Fruit fly (Drosophila melanogaster) whole organism, prepupa: ENCODE measurements around the gene Obp8a.

Source experiments
- CG10631 ChIP-seq: fragments of 200-800 bp; sonication (Bioruptor generic); optimal IDR thresholded peaks from 2 replicates; lab custom pipeline; 2016; ENCODE audit warnings: missing biosample characterization, missing genetic modification characterization
- CG10669 ChIP-seq: fragments of 200-800 bp; sonication (Bioruptor generic); optimal IDR thresholded peaks from 3 replicates; lab custom pipeline; 2018; ENCODE audit warnings: missing biosample characterization, mild to moderate bottlenecking, missing genetic modification characterization, moderate library complexity
- CG11294 ChIP-seq: fragments of 200-800 bp; sonication (Bioruptor generic); IDR thresholded peaks from 2 replicates; pipeline ENCODE4 v1.3.6; 2022; ENCODE audit warnings: missing biosample characterization, missing genetic modification characterization
- CG11902 ChIP-seq: fragments of 200-800 bp; sonication (Bioruptor generic); optimal IDR thresholded peaks from 3 replicates; lab custom pipeline; 2016; ENCODE audit warnings: missing biosample characterization, missing genetic modification characterization
- CG15336 ChIP-seq: fragments of 200-800 bp; sonication (Bioruptor generic); IDR thresholded peaks from 2 replicates; pipeline ENCODE4 v1.3.6; 2022; ENCODE audit warnings: missing biosample characterization, missing genetic modification characterization
- CG1621 ChIP-seq: fragments of 200-800 bp; sonication (Bioruptor generic); optimal IDR thresholded peaks from 3 replicates; lab custom pipeline; 2018; ENCODE audit warnings: missing biosample characterization, mild to moderate bottlenecking, missing genetic modification characterization
- CG32006 ChIP-seq: fragments of 200-800 bp; sonication (Bioruptor generic); optimal IDR thresholded peaks from 3 replicates; lab custom pipeline; 2017; ENCODE audit warnings: missing biosample characterization, mild to moderate bottlenecking, missing genetic modification characterization
- CG3919 ChIP-seq: fragments of 200-800 bp; sonication (Bioruptor generic); optimal IDR thresholded peaks from 3 replicates; lab custom pipeline; 2016; ENCODE audit warnings: missing biosample characterization, missing genetic modification characterization
- CG4318 ChIP-seq: fragments of 200-800 bp; sonication (Bioruptor generic); optimal IDR thresholded peaks from 3 replicates; lab custom pipeline; 2017; ENCODE audit warnings: missing biosample characterization, mild to moderate bottlenecking, missing genetic modification characterization
- CG6163 ChIP-seq: fragments of 200-800 bp; sonication (Bioruptor generic); IDR thresholded peaks from 3 replicates; pipeline ENCODE4 v1.3.6; 2022; ENCODE audit warnings: missing biosample characterization, missing genetic modification characterization
- CG6276 ChIP-seq: fragments of 200-800 bp; sonication (Bioruptor generic); optimal IDR thresholded peaks from 2 replicates; lab custom pipeline; 2017; ENCODE audit warnings: missing biosample characterization, mild to moderate bottlenecking, missing genetic modification characterization
- CG6808 ChIP-seq: fragments of 200-800 bp; sonication (Bioruptor generic); optimal IDR thresholded peaks from 3 replicates; lab custom pipeline; 2017; ENCODE audit warnings: missing biosample characterization, missing genetic modification characterization, mild to moderate bottlenecking, moderate library complexity, missing genetic modification reagents
- CG6854 ChIP-seq: fragments of 200-800 bp; sonication (Bioruptor generic); optimal IDR thresholded peaks from 2 replicates; lab custom pipeline; 2017; ENCODE audit warnings: missing biosample characterization, mild to moderate bottlenecking, missing genetic modification characterization
- CG7368 ChIP-seq: fragments of 200-800 bp; sonication (Bioruptor generic); optimal IDR thresholded peaks from 3 replicates; lab custom pipeline; 2016; ENCODE audit warnings: missing biosample characterization, missing genetic modification characterization
- CG8119 ChIP-seq: fragments of 200-800 bp; sonication (Bioruptor generic); IDR thresholded peaks from 3 replicates; pipeline ENCODE4 v1.3.6; 2022; ENCODE audit warnings: missing biosample characterization, missing genetic modification characterization
- CG8319 ChIP-seq: fragments of 200-800 bp; sonication (Bioruptor generic); optimal IDR thresholded peaks from 3 replicates; lab custom pipeline; 2016; ENCODE audit warnings: missing biosample characterization, missing genetic modification characterization
- Eip75B ChIP-seq: fragments of 200-800 bp; sonication (Bioruptor generic); optimal IDR thresholded peaks from 3 replicates; lab custom pipeline; 2016; ENCODE audit warnings: missing biosample characterization, missing genetic modification characterization
- Eip78C ChIP-seq: fragments of 200-800 bp; sonication (Bioruptor generic); peaks from one replicate; lab custom pipeline; 2016; ENCODE audit warnings: missing biosample characterization, missing genetic modification characterization
- Eip93F ChIP-seq: fragments of 200-800 bp; sonication (Bioruptor generic); optimal IDR thresholded peaks from 2 replicates; lab custom pipeline; 2016; ENCODE audit warnings: missing biosample characterization, mild to moderate bottlenecking, missing genetic modification characterization
- Gug ChIP-seq: fragments of 200-800 bp; sonication (Bioruptor generic); IDR thresholded peaks from 2 replicates; pipeline ENCODE4 v1.3.6; 2022; ENCODE audit warnings: missing biosample characterization, missing genetic modification characterization
- Hr38 ChIP-seq: sonication (Bioruptor generic); optimal IDR thresholded peaks from 2 replicates; lab custom pipeline; 2016; ENCODE audit warnings: missing biosample characterization, missing genetic modification characterization
- Hr39 ChIP-seq: fragments of 200-800 bp; sonication (Bioruptor generic); optimal IDR thresholded peaks from 2 replicates; lab custom pipeline; 2016; ENCODE audit warnings: missing biosample characterization, missing genetic modification characterization
- Lpt ChIP-seq: fragments of 200-800 bp; sonication (Bioruptor generic); optimal IDR thresholded peaks from 3 replicates; lab custom pipeline; 2016; ENCODE audit warnings: missing biosample characterization, missing genetic modification characterization
- Met ChIP-seq: fragments of 200-800 bp; sonication (Bioruptor generic); optimal IDR thresholded peaks from 3 replicates; lab custom pipeline; 2016; ENCODE audit warnings: missing biosample characterization, missing genetic modification characterization
- OdsH ChIP-seq: fragments of 200-800 bp; sonication (Bioruptor generic); optimal IDR thresholded peaks from 3 replicates; lab custom pipeline; 2016; ENCODE audit warnings: missing biosample characterization, missing genetic modification characterization
- Smox ChIP-seq: fragments of 200-800 bp; sonication (Bioruptor generic); optimal IDR thresholded peaks from 3 replicates; lab custom pipeline; 2016; ENCODE audit warnings: missing biosample characterization, missing genetic modification characterization
- Sox14 ChIP-seq: fragments of 200-800 bp; sonication (Bioruptor generic); optimal IDR thresholded peaks from 3 replicates; lab custom pipeline; 2016; ENCODE audit warnings: missing biosample characterization, missing genetic modification characterization
- Sox15 ChIP-seq: fragments of 200-800 bp; sonication (Bioruptor generic); optimal IDR thresholded peaks from 3 replicates; lab custom pipeline; 2016; ENCODE audit warnings: missing biosample characterization, missing genetic modification characterization
- achi ChIP-seq: fragments of 200-800 bp; sonication (Bioruptor generic); optimal IDR thresholded peaks from 3 replicates; lab custom pipeline; 2016; ENCODE audit warnings: missing biosample characterization, missing genetic modification characterization
- acj6 ChIP-seq: fragments of 200-800 bp; sonication (Bioruptor generic); optimal IDR thresholded peaks from 3 replicates; lab custom pipeline; 2016; ENCODE audit warnings: missing biosample characterization, missing genetic modification characterization
- dac ChIP-seq: fragments of 200-800 bp; sonication (Bioruptor generic); optimal IDR thresholded peaks from 2 replicates; lab custom pipeline; 2017; ENCODE audit warnings: missing biosample characterization, mild to moderate bottlenecking, missing genetic modification characterization
- dsx ChIP-seq: fragments of 200-800 bp; optimal IDR thresholded peaks from 3 replicates; lab custom pipeline; 2019; ENCODE audit warnings: missing biosample characterization, mild to moderate bottlenecking, missing genetic modification characterization, moderate library complexity; ENCODE audit not compliant: poor library complexity, severe bottlenecking
- eg ChIP-seq: fragments of 200-800 bp; sonication (Bioruptor generic); IDR thresholded peaks from 3 replicates; pipeline ENCODE4 v1.3.6; 2022; ENCODE audit warnings: missing biosample characterization, missing genetic modification characterization
- fkh ChIP-seq: fragments of 200-800 bp; sonication (Bioruptor generic); optimal IDR thresholded peaks from 3 replicates; lab custom pipeline; 2017; ENCODE audit warnings: missing biosample characterization, mild to moderate bottlenecking, missing genetic modification characterization, moderate library complexity
- lz ChIP-seq: fragments of 200-800 bp; sonication (Bioruptor generic); optimal IDR thresholded peaks from 3 replicates; lab custom pipeline; 2016; ENCODE audit warnings: missing biosample characterization, missing genetic modification characterization
- net ChIP-seq: fragments of 200-800 bp; sonication (Bioruptor generic); optimal IDR thresholded peaks from 3 replicates; lab custom pipeline; 2016; ENCODE audit warnings: missing biosample characterization, missing genetic modification characterization
- pdm3 ChIP-seq: fragments of 200-800 bp; sonication (Bioruptor generic); optimal IDR thresholded peaks from 3 replicates; lab custom pipeline; 2016; ENCODE audit warnings: missing biosample characterization, missing genetic modification characterization
- salr ChIP-seq, 2 experiments: fragments of 200-800 bp; sonication (Bioruptor generic); optimal IDR thresholded peaks; 3 replicates each; lab custom pipeline; 2016 to 2018; ENCODE audit warnings: missing biosample characterization in 2 of 2, missing genetic modification characterization in 2 of 2, mild to moderate bottlenecking in 1 of 2
- ss ChIP-seq, 2 experiments: fragments of 200-800 bp; sonication (Bioruptor generic); optimal IDR thresholded peaks; 2 replicates in 1 of 2; 3 replicates in 1 of 2; lab custom pipeline; 2017 to 2018; ENCODE audit warnings: mild to moderate bottlenecking in 2 of 2, missing biosample characterization in 2 of 2, missing genetic modification characterization in 2 of 2, moderate library complexity in 1 of 2
- svp ChIP-seq: fragments of 200-800 bp; sonication (Bioruptor generic); peaks from one replicate; lab custom pipeline; 2016; ENCODE audit warnings: missing biosample characterization, missing genetic modification characterization

The Obp8a gene

dm6 chrX:9243417-9243884 lies 28.8 kb downstream of the Obp8a start, which contains the start of the genes mxc and Larp7 (continued):
- no peak for TF ChIP-seq CG7368 (GFP tag; lab: Kevin White, UChicago)
- TF ChIP-seq CG32006: no peak
- no peak for TF ChIP-seq Eip93F (GFP tag; lab: Kevin White, UChicago)
- TF ChIP-seq net: no peak
- no peak for TF ChIP-seq dsx (GFP tag; lab: Kevin White, UChicago)
- no peak for TF ChIP-seq dac (GFP tag; lab: Kevin White, UChicago)
- TF ChIP-seq Smox (GFP tag; lab: Kevin White, UChicago): no peak
- TF ChIP-seq CG15336 (GFP tag; lab: Robert Waterston, UW): 0 out of 2 replicates have a peak, but pooled peaks have one; percentile 33
- TF ChIP-seq eg (GFP tag; lab: Robert Waterston, UW): no peak
- TF ChIP-seq acj6 (GFP tag; lab: Kevin White, UChicago): no peak
- TF ChIP-seq OdsH (GFP tag; lab: Kevin White, UChicago): no peak
- no peak for TF ChIP-seq CG8319 (GFP tag; lab: Kevin White, UChicago)
- TF ChIP-seq achi (GFP tag; lab: Kevin White, UChicago): no peak
- TF ChIP-seq Met (GFP tag; lab: Kevin White, UChicago): no peak
- TF ChIP-seq Hr39 (GFP tag; lab: Kevin White, UChicago): peak; percentile 77
- TF ChIP-seq Lpt: no peak
- 0 out of 2 replicates have a peak, but pooled peaks have one; percentile 35 for TF ChIP-seq CG11294 (GFP tag; lab: Robert Waterston, UW)
- TF ChIP-seq lz: peak; percentile 85
- no peak for TF ChIP-seq CG6854
- no peak for TF ChIP-seq CG6808 (GFP tag; lab: Kevin White, UChicago)
- TF ChIP-seq CG10669 (GFP tag; lab: Kevin White, UChicago): no peak
- no peak for TF ChIP-seq CG1621 (tag; lab: Kevin White, UChicago)
- TF ChIP-seq CG4318 (GFP tag; lab: Kevin White, UChicago): no peak
- TF ChIP-seq pdm3 (GFP tag; lab: Kevin White, UChicago): no peak
- peak; percentile 40 for TF ChIP-seq Sox15 (GFP tag; lab: Kevin White, UChicago)
- TF ChIP-seq CG6163 (GFP tag; lab: Robert Waterston, UW): no peak
- TF ChIP-seq CG8119: no peak
- TF ChIP-seq salr (GFP tag; optimal IDR thresholded peaks at IDR 0.05; lab: Kevin White, UChicago): no peak
- TF ChIP-seq CG11902 (GFP tag; lab: Kevin White, UChicago): peak; percentile 45
- TF ChIP-seq fkh: no peak
- TF ChIP-seq Gug (GFP tag; lab: Robert Waterston, UW): peak; percentile 40
- TF ChIP-seq Eip75B: no peak
- no peak for TF ChIP-seq ss (GFP tag; optimal IDR thresholded peaks at IDR 0.05; lab: Kevin White, UChicago)

- TF ChIP-seq Hr38: no peak
- TF ChIP-seq Eip78C (GFP tag; lab: Kevin White, UChicago): peak; percentile 59
- no peak for TF ChIP-seq CG10631 (GFP tag; lab: Kevin White, UChicago)
- no peak for TF ChIP-seq CG3919 (GFP tag; lab: Kevin White, UChicago)
- TF ChIP-seq CG6276: no peak
- TF ChIP-seq Sox14 (GFP tag; lab: Kevin White, UChicago): peak; percentile 7
- peak; percentile 11 for TF ChIP-seq svp (GFP tag; lab: Kevin White, UChicago)
These were observed 32.6 kb downstream of the Obp8a start, which contains the start of the genes amx and Dsor1 for dm6 chrX:9247171-9247783. Gene amx, minus strand, starts transcription at chrX:9247336. Gene Dsor1, plus strand, starts transcription at chrX:9247342.
